Fruit fly (Drosophila melanogaster) whole organism, embryonic: ENCODE measurements around the gene RpL32.

ENCODE experiments used
- CG10267 ChIP-seq: fragments of 200-800 bp; sonication (Bioruptor generic); optimal IDR thresholded peaks from 2 replicates; lab custom pipeline; 2018; ENCODE audit warnings: missing biosample characterization, mild to moderate bottlenecking, missing genetic modification characterization, moderate library complexity
- CG11504 ChIP-seq: fragments of 200-800 bp; sonication (Bioruptor generic); optimal IDR thresholded peaks from 3 replicates; lab custom pipeline; 2019; ENCODE audit warnings: missing biosample characterization, mild to moderate bottlenecking, missing genetic modification characterization, moderate library complexity
- CG12659 ChIP-seq: fragments of 200-800 bp; sonication (Bioruptor generic); optimal IDR thresholded peaks from 3 replicates; lab custom pipeline; 2017; ENCODE audit warnings: mild to moderate bottlenecking, missing biosample characterization, missing genetic modification reagents, missing genetic modification characterization
- CG13123 ChIP-seq: fragments of 200-800 bp; sonication (Bioruptor generic); optimal IDR thresholded peaks from 2 replicates; lab custom pipeline; 2016; ENCODE audit warnings: missing biosample characterization, missing genetic modification characterization
- CG13287 ChIP-seq: fragments of 200-800 bp; sonication (Bioruptor generic); IDR thresholded peaks from 2 replicates; pipeline ENCODE4 v1.3.6; 2022; ENCODE audit warnings: missing biosample characterization, missing genetic modification characterization; ENCODE audit not compliant: partially characterized antibody
- CG15479 ChIP-seq: fragments of 200-800 bp; sonication (Bioruptor generic); optimal IDR thresholded peaks from 3 replicates; lab custom pipeline; 2019; ENCODE audit warnings: missing biosample characterization, mild to moderate bottlenecking, missing genetic modification characterization, moderate library complexity
- CG17328 ChIP-seq: fragments of 200-800 bp; sonication (Bioruptor generic); IDR thresholded peaks from 2 replicates; pipeline ENCODE4 v1.3.6; 2022; ENCODE audit warnings: missing biosample characterization, missing genetic modification characterization
- CG1792 ChIP-seq: fragments of 200-800 bp; sonication (Bioruptor generic); optimal IDR thresholded peaks from 2 replicates; lab custom pipeline; 2016; ENCODE audit warnings: missing biosample characterization, missing genetic modification characterization
- CG30020 ChIP-seq: fragments of 200-800 bp; optimal IDR thresholded peaks from 2 replicates; lab custom pipeline; 2019; ENCODE audit warnings: missing biosample characterization, mild to moderate bottlenecking, missing genetic modification characterization, moderate library complexity
- CG31365 ChIP-seq: fragments of 200-800 bp; sonication (Bioruptor generic); optimal IDR thresholded peaks from 2 replicates; lab custom pipeline; 2018; ENCODE audit warnings: missing biosample characterization, mild to moderate bottlenecking, missing genetic modification characterization
- CG34224 ChIP-seq: fragments of 200-800 bp; sonication (Bioruptor generic); IDR thresholded peaks from 3 replicates; pipeline ENCODE4 v1.3.6; 2022; ENCODE audit warnings: missing biosample characterization, missing genetic modification characterization; ENCODE audit not compliant: partially characterized antibody
- CG5180 ChIP-seq: fragments of 200-800 bp; sonication (Bioruptor generic); optimal IDR thresholded peaks from 3 replicates; lab custom pipeline; 2017; ENCODE audit warnings: missing biosample characterization, missing genetic modification characterization, mild to moderate bottlenecking, moderate library complexity, missing genetic modification reagents
- CG5245 ChIP-seq: fragments of 200-800 bp; sonication (Bioruptor generic); optimal IDR thresholded peaks from 3 replicates; lab custom pipeline; 2016; ENCODE audit warnings: missing biosample characterization, missing genetic modification characterization
- CG6765 ChIP-seq: fragments of 200-800 bp; sonication (Bioruptor generic); optimal IDR thresholded peaks from 3 replicates; lab custom pipeline; 2017; ENCODE audit warnings: missing biosample characterization, mild to moderate bottlenecking, missing genetic modification characterization
- CkIIα-i1 ChIP-seq: fragments of 200-800 bp; sonication (Bioruptor generic); IDR thresholded peaks from 2 replicates; pipeline ENCODE4 v1.3.6; 2022; ENCODE audit warnings: missing biosample characterization, missing genetic modification characterization
- Doc3 ChIP-seq: fragments of 200-800 bp; sonication (Bioruptor generic); IDR thresholded peaks from 3 replicates; pipeline ENCODE4 v1.3.6; 2022; ENCODE audit warnings: missing biosample characterization, missing genetic modification characterization; ENCODE audit not compliant: partially characterized antibody
- Gsc ChIP-seq: fragments of 200-800 bp; sonication (Bioruptor generic); IDR thresholded peaks from 2 replicates; pipeline ENCODE4 v1.3.6; 2022; ENCODE audit warnings: missing biosample characterization, missing genetic modification characterization
- Hmx ChIP-seq: fragments of 200-800 bp; sonication (Bioruptor generic); optimal IDR thresholded peaks from 2 replicates; lab custom pipeline; 2016; ENCODE audit warnings: missing biosample characterization, missing genetic modification characterization
- Hsf ChIP-seq: fragments of 200-800 bp; sonication (Bioruptor generic); optimal IDR thresholded peaks from 3 replicates; lab custom pipeline; 2016; ENCODE audit warnings: missing biosample characterization, missing genetic modification characterization
- Meics ChIP-seq: fragments of 200-800 bp; sonication (Bioruptor generic); optimal IDR thresholded peaks from 2 replicates; lab custom pipeline; 2017; ENCODE audit warnings: missing biosample characterization, mild to moderate bottlenecking, missing genetic modification characterization
- Neu2 ChIP-seq: fragments of 200-800 bp; sonication (Bioruptor generic); optimal IDR thresholded peaks from 3 replicates; lab custom pipeline; 2016; ENCODE audit warnings: missing biosample characterization, missing genetic modification characterization, borderline replicate concordance
- Oli ChIP-seq: fragments of 200-800 bp; sonication (Bioruptor generic); optimal IDR thresholded peaks from 2 replicates; lab custom pipeline; 2018; ENCODE audit warnings: missing biosample characterization, mild to moderate bottlenecking, missing genetic modification characterization, moderate library complexity
- Scr ChIP-seq: fragments of 200-800 bp; sonication (Bioruptor generic); IDR thresholded peaks from 2 replicates; pipeline ENCODE4 v1.3.6; 2022; ENCODE audit warnings: missing biosample characterization, missing genetic modification characterization; ENCODE audit not compliant: partially characterized antibody
- Six4 ChIP-seq: fragments of 200-800 bp; sonication (Bioruptor generic); optimal IDR thresholded peaks from 2 replicates; lab custom pipeline; 2016; ENCODE audit warnings: missing biosample characterization, missing genetic modification characterization
- Ssrp ChIP-seq: fragments of 200-800 bp; sonication (Bioruptor generic); optimal IDR thresholded peaks from 2 replicates; lab custom pipeline; 2018; ENCODE audit warnings: missing biosample characterization, mild to moderate bottlenecking, missing genetic modification characterization, moderate library complexity
- Trl ChIP-seq, 3 experiments: fragments of >200 bp in 2 of 3; fragments of 200-800 bp in 1 of 3; sonication (Bioruptor generic) in 1 of 3; optimal IDR thresholded peaks; 2 replicates in 1 of 3; 3 replicates in 2 of 3; lab custom pipeline; 2016 to 2017; ENCODE audit warnings: missing biosample characterization in 1 of 3, missing genetic modification characterization in 1 of 3
- ato ChIP-seq: fragments of 200-800 bp; sonication (Bioruptor generic); IDR thresholded peaks from 2 replicates; pipeline ENCODE4 v1.3.6; 2022; ENCODE audit warnings: missing biosample characterization, missing genetic modification characterization; ENCODE audit not compliant: partially characterized antibody
- bab2 ChIP-seq: fragments of 200-800 bp; sonication (Bioruptor generic); optimal IDR thresholded peaks from 2 replicates; lab custom pipeline; 2016; ENCODE audit warnings: missing biosample characterization, missing genetic modification characterization
- bowl ChIP-seq: fragments of 200-800 bp; sonication (Bioruptor generic); IDR thresholded peaks from 2 replicates; pipeline ENCODE4 v1.3.6; 2022; ENCODE audit warnings: missing biosample characterization, missing genetic modification characterization
- corto ChIP-seq: fragments of 200-800 bp; sonication (Bioruptor generic); optimal IDR thresholded peaks from 2 replicates; lab custom pipeline; 2016; ENCODE audit warnings: missing biosample characterization, mild to moderate bottlenecking, missing genetic modification characterization, moderate library complexity
- cwo ChIP-seq: fragments of 200-800 bp; sonication (Bioruptor generic); optimal IDR thresholded peaks from 3 replicates; lab custom pipeline; 2017; ENCODE audit warnings: missing biosample characterization, missing genetic modification characterization, mild to moderate bottlenecking, moderate library complexity, missing genetic modification reagents
- da ChIP-seq: fragments of 200-800 bp; sonication (Bioruptor generic); optimal IDR thresholded peaks from 2 replicates; lab custom pipeline; 2016; ENCODE audit warnings: missing biosample characterization, missing genetic modification characterization
- jumu ChIP-seq: fragments of 200-800 bp; sonication (Bioruptor generic); optimal IDR thresholded peaks from 3 replicates; lab custom pipeline; 2016; ENCODE audit warnings: missing biosample characterization, missing genetic modification characterization
- mirr ChIP-seq: fragments of 200-800 bp; sonication (Bioruptor generic); optimal IDR thresholded peaks from 3 replicates; lab custom pipeline; 2018; ENCODE audit warnings: missing biosample characterization, mild to moderate bottlenecking, missing genetic modification characterization
- pita ChIP-seq: fragments of 200-800 bp; sonication (Bioruptor generic); optimal IDR thresholded peaks from 2 replicates; lab custom pipeline; 2017; ENCODE audit warnings: missing biosample characterization, mild to moderate bottlenecking, missing genetic modification characterization
- pnt ChIP-seq: fragments of 200-800 bp; sonication (Bioruptor generic); optimal IDR thresholded peaks from 3 replicates; lab custom pipeline; 2016; ENCODE audit warnings: missing biosample characterization, missing genetic modification characterization
- prd ChIP-seq, 3 experiments: fragments of >200 bp in 2 of 3; fragments of 200-800 bp in 1 of 3; sonication (Bioruptor generic) in 1 of 3; optimal IDR thresholded peaks in 2 of 3; IDR thresholded peaks in 1 of 3; 2 replicates in 2 of 3; 3 replicates in 1 of 3; pipeline versions ENCODE4 v1.3.6 to Lab custom; 2017 to 2022; ENCODE audit warnings: missing biosample characterization in 1 of 3, missing genetic modification characterization in 1 of 3
- psq ChIP-seq: fragments of 200-800 bp; sonication (Bioruptor generic); optimal IDR thresholded peaks from 2 replicates; lab custom pipeline; 2017; ENCODE audit warnings: missing biosample characterization, missing genetic modification characterization
- ranshi ChIP-seq: fragments of 200-800 bp; sonication (Bioruptor generic); IDR thresholded peaks from 2 replicates; pipeline ENCODE4 v1.3.6; 2022; ENCODE audit warnings: missing biosample characterization, missing genetic modification characterization
- sqz ChIP-seq: fragments of 200-800 bp; sonication (Bioruptor generic); optimal IDR thresholded peaks from 3 replicates; lab custom pipeline; 2018; ENCODE audit warnings: missing biosample characterization, mild to moderate bottlenecking, missing genetic modification characterization
- stc ChIP-seq: fragments of 200-800 bp; sonication (Bioruptor generic); IDR thresholded peaks from 2 replicates; pipeline ENCODE4 v1.3.6; 2022; ENCODE audit warnings: missing biosample characterization, missing genetic modification characterization
- stwl ChIP-seq: fragments of 200-800 bp; sonication (Bioruptor generic); optimal IDR thresholded peaks from 3 replicates; lab custom pipeline; 2018; ENCODE audit warnings: missing biosample characterization, mild to moderate bottlenecking, missing genetic modification characterization, moderate library complexity
- tap ChIP-seq: fragments of 200-800 bp; optimal IDR thresholded peaks from 3 replicates; lab custom pipeline; 2019; ENCODE audit warnings: missing biosample characterization, mild to moderate bottlenecking, missing genetic modification characterization, moderate library complexity
- unc-4 ChIP-seq: fragments of 200-800 bp; sonication (Bioruptor generic); IDR thresholded peaks from 2 replicates; pipeline ENCODE4 v1.3.6; 2022; ENCODE audit warnings: missing biosample characterization, missing genetic modification characterization; ENCODE audit not compliant: partially characterized antibody
- unpg ChIP-seq: fragments of 200-800 bp; sonication (Bioruptor generic); optimal IDR thresholded peaks from 3 replicates; lab custom pipeline; 2018; ENCODE audit warnings: missing biosample characterization, mild to moderate bottlenecking, missing genetic modification characterization, moderate library complexity
- wdn ChIP-seq: fragments of 200-800 bp; sonication (Bioruptor generic); IDR thresholded peaks from 2 replicates; pipeline ENCODE4 v1.3.6; 2022; ENCODE audit warnings: missing biosample characterization, missing genetic modification characterization

Gene RpL32

DNA sequence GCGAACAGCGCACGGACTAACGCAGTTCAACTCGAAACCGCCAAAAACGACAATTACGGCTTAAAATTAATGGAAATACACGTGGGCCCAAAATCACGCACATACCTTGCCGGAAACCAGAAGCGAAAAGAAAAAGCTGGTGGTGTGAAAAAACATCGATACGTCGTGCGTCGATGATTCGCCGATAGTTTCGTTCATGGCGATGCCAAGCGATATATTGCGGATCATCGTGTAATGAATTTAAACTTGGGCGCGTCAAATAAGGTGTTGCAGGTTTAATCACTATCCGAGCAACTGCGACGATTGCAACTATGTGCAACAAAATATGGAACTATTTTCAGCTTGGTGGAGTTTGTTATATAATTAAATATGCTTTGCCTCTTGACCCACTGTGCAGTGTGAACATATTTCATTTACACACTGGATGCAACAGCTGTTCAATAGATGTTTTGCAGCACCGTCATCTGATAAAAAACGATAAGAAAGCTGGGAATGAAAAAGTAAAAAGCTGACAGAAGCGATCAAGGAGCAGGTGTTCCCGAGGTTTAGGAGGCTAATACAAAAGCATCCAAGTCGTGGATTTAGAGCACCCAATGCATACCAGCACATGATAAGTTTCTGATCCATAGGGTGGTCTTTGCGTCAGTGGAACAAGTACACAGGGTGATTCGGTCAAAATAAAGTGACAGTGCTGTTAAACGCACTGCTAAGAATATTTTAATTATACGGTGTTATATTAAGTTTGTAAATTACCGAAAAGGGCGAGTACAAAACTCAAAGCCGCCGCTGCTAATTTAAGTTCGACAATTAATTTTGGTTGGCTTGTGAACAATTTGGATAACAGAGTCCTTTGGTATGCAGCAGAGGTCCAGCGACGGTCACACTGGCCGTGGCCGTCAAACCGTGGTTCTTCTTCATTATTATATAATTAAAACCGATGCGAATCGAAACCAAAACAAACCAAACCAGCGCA lies at the start of gene RpL32, which contains the start of gene CG7943 (continued):
- TF ChIP-seq CG13123 (GFP tag; lab: Kevin White, UChicago) (peak; percentile 83), CG15479 (peak; percentile 48), stc (GFP tag; lab: Robert Waterston, UW) (peak; percentile 95), corto (no peak), CkIIα-i1 (0 out of 2 replicates have a peak, but pooled peaks have one; percentile 57), CG30020 (tag; lab: Kevin White, UChicago) (peak; percentile 88), da (GFP tag; lab: Kevin White, UChicago) (peak; percentile 81), pnt (GFP tag; lab: Kevin White, UChicago) (peak; percentile 96), CG13287 (GFP tag; lab: Robert Waterston, UW) (peak; percentile 100), CG5245 (GFP tag; lab: Kevin White, UChicago) (peak; percentile 92), bab2 (GFP tag; lab: Kevin White, UChicago) (peak; percentile 98), Oli (tag; lab: Kevin White, UChicago) (peak; percentile 76), bowl (GFP tag; lab: Robert Waterston, UW) (peak; percentile 89), Hsf (GFP tag; lab: Kevin White, UChicago) (peak; percentile 93), CG17328 (GFP tag; lab: Robert Waterston, UW) (peak; percentile 92), CG31365 (tag; lab: Kevin White, UChicago) (peak; percentile 84), Meics (GFP tag; lab: Kevin White, UChicago) (peak; percentile 97), unpg (peak; percentile 91), stwl (tag; lab: Kevin White, UChicago) (peak; percentile 79), Neu2 (GFP tag; lab: Kevin White, UChicago) (peak; percentile 86), mirr (GFP tag; lab: Kevin White, UChicago) (peak; percentile 95), sqz (peak; percentile 85), pita (GFP tag; lab: Kevin White, UChicago) (no peak), cwo (peak; percentile 82), CG12659 (peak; percentile 94), unc-4 (GFP tag; lab: Robert Waterston, UW) (peak; percentile 99), Ssrp (tag; lab: Kevin White, UChicago) (peak; percentile 82), Hmx (peak; percentile 86), CG6765 (GFP tag; lab: Kevin White, UChicago) (peak; percentile 95), CG1792 (GFP tag; lab: Kevin White, UChicago) (peak; percentile 91), jumu (GFP tag; lab: Kevin White, UChicago) (peak; percentile 97), tap (tag; lab: Kevin White, UChicago) (peak; percentile 89), Doc3 (GFP tag; lab: Robert Waterston, UW) (peak; percentile 100), Scr (peak; percentile 100), prd (optimal IDR thresholded peaks at IDR 0.05; lab: Kevin White, UChicago) (no peak), prd (GFP tag; IDR thresholded peaks at IDR 0.05; lab: Robert Waterston, UW) (peak; percentile 97), ato (peak; percentile 100), wdn (GFP tag; lab: Robert Waterston, UW) (peak; percentile 91), Trl (optimal IDR thresholded peaks at IDR 0.05; lab: Kevin White, UChicago) (no peak), Trl (GFP tag; optimal IDR thresholded peaks at IDR 0.05; lab: Kevin White, UChicago) (peak; percentile 98), Six4 (GFP tag; lab: Kevin White, UChicago) (peak; percentile 92), psq (GFP tag; lab: Kevin White, UChicago) (peak; percentile 62), Gsc (peak; percentile 85), CG34224 (GFP tag; lab: Robert Waterston, UW) (peak; percentile 100), CG10267 (peak; percentile 93), CG5180 (GFP tag; lab: Kevin White, UChicago) (peak; percentile 72), ranshi (GFP tag; lab: Robert Waterston, UW) (peak; percentile 97), CG11504 (tag; lab: Kevin White, UChicago) (peak; percentile 90)
